Fruit fly (Drosophila melanogaster): ENCODE data around the gene Graf.

Graf gene

DNA sequence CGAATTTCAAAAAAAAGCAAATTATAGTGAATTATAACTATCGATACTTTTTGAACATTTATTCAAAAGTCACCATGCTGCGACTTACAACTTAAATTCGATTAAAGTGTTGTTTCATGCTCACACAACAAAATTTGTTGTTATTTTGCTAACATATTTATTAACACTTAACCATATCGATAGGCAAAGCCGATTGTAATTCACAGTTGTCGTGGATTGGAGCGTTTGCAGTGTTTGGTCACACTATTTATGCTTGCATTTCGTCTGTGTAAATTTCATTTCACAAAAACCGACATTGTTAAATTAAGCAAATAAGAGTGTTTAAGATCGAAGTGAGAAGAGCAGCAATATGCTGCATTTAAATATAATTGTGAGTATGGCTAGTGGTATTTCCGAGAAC, 48.1 kb downstream of the Graf start, which contains the start of gene HUWE1 (continued):
- TF ChIP-seq sisA (GFP tag; IDR thresholded peaks at IDR 0.05): no peak
- no peak for TF ChIP-seq ash1 (GFP tag; optimal IDR thresholded peaks at IDR 0.05)
- peak; percentile 69; the same call in 1 of the 2 replicates for TF ChIP-seq hbn (GFP tag; IDR thresholded peaks at IDR 0.05; ENCODE audit: partially characterized antibody)
- no peak for TF ChIP-seq Xbp1 (GFP tag; optimal IDR thresholded peaks at IDR 0.05)
- no peak for TF ChIP-seq gce (GFP tag; IDR thresholded peaks at IDR 0.05)
- peak; percentile 11 for TF ChIP-seq NfI (GFP tag; optimal IDR thresholded peaks at IDR 0.05)
- TF ChIP-seq jing (GFP tag; optimal IDR thresholded peaks at IDR 0.05): no peak
- TF ChIP-seq CG33213 (GFP tag; optimal IDR thresholded peaks at IDR 0.05): peak; percentile 48
- TF ChIP-seq tna (GFP tag; IDR thresholded peaks at IDR 0.05; ENCODE audit: partially characterized antibody): peak; percentile 64
- TF ChIP-seq pum (GFP tag; optimal IDR thresholded peaks at IDR 0.05): no peak
- no peak for TF ChIP-seq br (optimal IDR thresholded peaks at IDR 0.05)
- TF ChIP-seq CG8478 (optimal IDR thresholded peaks at IDR 0.05): no peak
- TF ChIP-seq CG2712 (tag; optimal IDR thresholded peaks at IDR 0.05): peak; percentile 75
- TF ChIP-seq psq (GFP tag; optimal IDR thresholded peaks at IDR 0.05): no peak
- TF ChIP-seq CG17385 (GFP tag; optimal IDR thresholded peaks at IDR 0.05): no peak
- no peak for TF ChIP-seq CG31224 (GFP tag; IDR thresholded peaks at IDR 0.05)
- no peak for TF ChIP-seq CG4424 (GFP tag; optimal IDR thresholded peaks at IDR 0.05)
- no peak for TF ChIP-seq Deaf1 (tag; optimal IDR thresholded peaks at IDR 0.05)
- TF ChIP-seq Dfd (GFP tag; optimal IDR thresholded peaks at IDR 0.05): no peak
- no peak for TF ChIP-seq PHDP (tag; optimal IDR thresholded peaks at IDR 0.05)
- TF ChIP-seq Sox100B (GFP tag; optimal IDR thresholded peaks at IDR 0.05): no peak
- peak; percentile 61; the same call in 1 of the 2 replicates for TF ChIP-seq ato (GFP tag; IDR thresholded peaks at IDR 0.05; ENCODE audit: partially characterized antibody)
- TF ChIP-seq CG10654 (GFP tag; optimal IDR thresholded peaks at IDR 0.05): no peak
- no peak for TF ChIP-seq sens-2 (GFP tag; IDR thresholded peaks at IDR 0.05)
- no peak for TF ChIP-seq pb (GFP tag; optimal IDR thresholded peaks at IDR 0.05)
- TF ChIP-seq pnt (GFP tag; optimal IDR thresholded peaks at IDR 0.05): no peak
- TF ChIP-seq croc (GFP tag; conservative IDR thresholded peaks at IDR 0.05): no peak
- TF ChIP-seq sob (GFP tag; IDR thresholded peaks at IDR 0.05): peak; percentile 45; the same call in 1 of the 2 replicates
- no peak for TF ChIP-seq Dip3 (GFP tag; optimal IDR thresholded peaks at IDR 0.05)
- TF ChIP-seq CG18764 (GFP tag; optimal IDR thresholded peaks at IDR 0.05): no peak
- TF ChIP-seq CG7745 (tag; optimal IDR thresholded peaks at IDR 0.05): no peak
- TF ChIP-seq CG12769 (tag; optimal IDR thresholded peaks at IDR 0.05): no peak
- peak; percentile 63 for TF ChIP-seq Ets97D (GFP tag; optimal IDR thresholded peaks at IDR 0.05)
- peak; percentile 63 for TF ChIP-seq dm (GFP tag; optimal IDR thresholded peaks at IDR 0.05)
- peak; percentile 57 for TF ChIP-seq trem (tag; optimal IDR thresholded peaks at IDR 0.05)
- TF ChIP-seq CrebB (tag; optimal IDR thresholded peaks at IDR 0.05): no peak
- no peak for TF ChIP-seq oc (tag; optimal IDR thresholded peaks at IDR 0.05)
- peak; percentile 98 for TF ChIP-seq CG3995 (GFP tag; optimal IDR thresholded peaks at IDR 0.05)
- peak; percentile 66 for TF ChIP-seq CG9797 (GFP tag; optimal IDR thresholded peaks at IDR 0.05)
- TF ChIP-seq pan (optimal IDR thresholded peaks at IDR 0.05): no peak
- TF ChIP-seq pan (GFP tag; optimal IDR thresholded peaks at IDR 0.05 in 1 of 2, IDR thresholded peaks at IDR 0.05 in 1 of 2): no peak
- TF ChIP-seq lab (GFP tag; optimal IDR thresholded peaks at IDR 0.05): no peak
- no peak for TF ChIP-seq Sry-β (GFP tag; optimal IDR thresholded peaks at IDR 0.05)
- TF ChIP-seq NC2β (GFP tag; optimal IDR thresholded peaks at IDR 0.05): no peak
- TF ChIP-seq danr (GFP tag; IDR thresholded peaks at IDR 0.05): no peak
- no peak for TF ChIP-seq Ssrp (tag; optimal IDR thresholded peaks at IDR 0.05)
- no peak for TF ChIP-seq ftz-f1 (GFP tag; optimal IDR thresholded peaks at IDR 0.05)
- TF ChIP-seq Hr51 (GFP tag; optimal IDR thresholded peaks at IDR 0.05): no peak
- TF ChIP-seq gfzf (GFP tag; optimal IDR thresholded peaks at IDR 0.05): peak; percentile 86
- TF ChIP-seq CG7987 (GFP tag; optimal IDR thresholded peaks at IDR 0.05): peak; percentile 27
- no peak for TF ChIP-seq CG11695 (GFP tag; IDR thresholded peaks at IDR 0.05)
- TF ChIP-seq Med (GFP tag): peak; percentile 87
